Fruit fly (Drosophila melanogaster) whole organism, embryonic: Measurements from ENCODE around the gene CG15638.

Experiments
- CG10147 ChIP-seq: fragments of 200-800 bp; sonication (Bioruptor generic); optimal IDR thresholded peaks from 2 replicates; lab custom pipeline; 2019; ENCODE audit warnings: missing biosample characterization, mild to moderate bottlenecking, missing genetic modification characterization, moderate library complexity
- CG11504 ChIP-seq: fragments of 200-800 bp; sonication (Bioruptor generic); optimal IDR thresholded peaks from 3 replicates; lab custom pipeline; 2019; ENCODE audit warnings: missing biosample characterization, mild to moderate bottlenecking, missing genetic modification characterization, moderate library complexity
- CG11695 ChIP-seq: fragments of 200-800 bp; sonication (Bioruptor generic); IDR thresholded peaks from 3 replicates; pipeline ENCODE4 v1.3.6; 2022; ENCODE audit warnings: missing biosample characterization, missing genetic modification characterization
- CG11723 ChIP-seq: fragments of 200-800 bp; sonication (Bioruptor generic); optimal IDR thresholded peaks from 2 replicates; lab custom pipeline; 2017; ENCODE audit warnings: missing biosample characterization, mild to moderate bottlenecking, missing genetic modification characterization
- CG12769 ChIP-seq: fragments of 200-800 bp; sonication (Bioruptor generic); optimal IDR thresholded peaks from 2 replicates; lab custom pipeline; 2019; ENCODE audit warnings: missing biosample characterization, mild to moderate bottlenecking, missing genetic modification characterization, moderate library complexity
- CG13894 ChIP-seq: fragments of 200-800 bp; sonication (Bioruptor generic); optimal IDR thresholded peaks from 3 replicates; lab custom pipeline; 2018; ENCODE audit warnings: missing biosample characterization, mild to moderate bottlenecking, missing genetic modification characterization, moderate library complexity
- CG14050 ChIP-seq: fragments of 200-800 bp; sonication (Bioruptor generic); IDR thresholded peaks from 3 replicates; pipeline ENCODE4 v1.3.6; 2022; ENCODE audit warnings: missing biosample characterization, missing genetic modification characterization
- CG15269 ChIP-seq: fragments of 200-800 bp; sonication (Bioruptor generic); optimal IDR thresholded peaks from 2 replicates; lab custom pipeline; 2018; ENCODE audit warnings: missing biosample characterization, mild to moderate bottlenecking, missing genetic modification characterization, moderate library complexity
- CG15601 ChIP-seq: fragments of 200-800 bp; sonication (Bioruptor generic); optimal IDR thresholded peaks from 3 replicates; lab custom pipeline; 2019; ENCODE audit warnings: missing biosample characterization, mild to moderate bottlenecking, missing genetic modification characterization, moderate library complexity
- CG18599 ChIP-seq: fragments of 200-800 bp; sonication (Bioruptor generic); optimal IDR thresholded peaks from 3 replicates; lab custom pipeline; 2017; ENCODE audit warnings: missing biosample characterization, missing genetic modification characterization, mild to moderate bottlenecking, moderate library complexity, missing genetic modification reagents
- CG32772 ChIP-seq: fragments of 200-800 bp; sonication (Bioruptor generic); IDR thresholded peaks from 2 replicates; pipeline ENCODE4 v1.3.6; 2022; ENCODE audit warnings: missing biosample characterization, missing genetic modification characterization
- CG3838 ChIP-seq: fragments of 200-800 bp; sonication (Bioruptor generic); optimal IDR thresholded peaks from 3 replicates; lab custom pipeline; 2016; ENCODE audit warnings: missing biosample characterization, missing genetic modification characterization
- CG3995 ChIP-seq: fragments of 200-800 bp; sonication (Bioruptor generic); optimal IDR thresholded peaks from 3 replicates; lab custom pipeline; 2016; ENCODE audit warnings: missing biosample characterization, missing genetic modification characterization
- CG4404 ChIP-seq: fragments of 200-800 bp; sonication (Bioruptor generic); IDR thresholded peaks from 2 replicates; pipeline ENCODE4 v1.3.6; 2022; ENCODE audit warnings: missing biosample characterization, missing genetic modification characterization
- CG7556 ChIP-seq: fragments of 200-800 bp; sonication (Bioruptor generic); optimal IDR thresholded peaks from 2 replicates; lab custom pipeline; 2017; ENCODE audit warnings: missing biosample characterization, mild to moderate bottlenecking, missing genetic modification characterization
- CrebB ChIP-seq: fragments of 200-800 bp; sonication (Bioruptor generic); optimal IDR thresholded peaks from 3 replicates; lab custom pipeline; 2018; ENCODE audit warnings: missing biosample characterization, mild to moderate bottlenecking, missing genetic modification characterization
- D19A ChIP-seq: fragments of 200-800 bp; optimal IDR thresholded peaks from 3 replicates; lab custom pipeline; 2019; ENCODE audit warnings: missing biosample characterization, mild to moderate bottlenecking, missing genetic modification characterization, moderate library complexity
- HmgD ChIP-seq: fragments of 200-800 bp; sonication (Bioruptor generic); optimal IDR thresholded peaks from 3 replicates; lab custom pipeline; 2016; ENCODE audit warnings: missing biosample characterization, missing genetic modification characterization
- MESR4 ChIP-seq: fragments of 200-800 bp; sonication (Bioruptor generic); optimal IDR thresholded peaks from 2 replicates; lab custom pipeline; 2018; ENCODE audit warnings: missing biosample characterization, mild to moderate bottlenecking, missing genetic modification characterization, moderate library complexity
- Nf-YB ChIP-seq: fragments of 200-800 bp; sonication (Bioruptor generic); optimal IDR thresholded peaks from 3 replicates; lab custom pipeline; 2019; ENCODE audit warnings: missing biosample characterization, mild to moderate bottlenecking, missing genetic modification characterization, moderate library complexity
- Rfx ChIP-seq: fragments of 200-800 bp; sonication (Bioruptor generic); IDR thresholded peaks from 2 replicates; pipeline ENCODE4 v1.3.6; 2022; ENCODE audit warnings: missing biosample characterization, missing genetic modification characterization
- Six4 ChIP-seq: fragments of 200-800 bp; sonication (Bioruptor generic); optimal IDR thresholded peaks from 2 replicates; lab custom pipeline; 2016; ENCODE audit warnings: missing biosample characterization, missing genetic modification characterization
- Sry-β ChIP-seq: fragments of 200-800 bp; sonication (Bioruptor generic); optimal IDR thresholded peaks from 2 replicates; lab custom pipeline; 2018; ENCODE audit warnings: missing biosample characterization, mild to moderate bottlenecking, missing genetic modification characterization, moderate library complexity
- abd-A ChIP-seq: fragments of 200-800 bp; sonication (Bioruptor generic); optimal IDR thresholded peaks from 3 replicates; lab custom pipeline; 2019; ENCODE audit warnings: missing biosample characterization, mild to moderate bottlenecking, missing genetic modification characterization, moderate library complexity
- br ChIP-seq: fragments of >200 bp; optimal IDR thresholded peaks from 2 replicates; lab custom pipeline; 2017
- crol ChIP-seq: fragments of 200-800 bp; sonication (Bioruptor generic); IDR thresholded peaks from 2 replicates; pipeline ENCODE4 v1.3.6; 2022; ENCODE audit warnings: missing biosample characterization, missing genetic modification characterization
- eve ChIP-seq, 2 experiments: fragments of >200 bp; optimal IDR thresholded peaks; 2 replicates each; lab custom pipeline; 2017; ENCODE audit warnings: missing biosample characterization in 2 of 2, missing genetic modification characterization in 2 of 2
- exex ChIP-seq: fragments of 200-800 bp; sonication (Bioruptor generic); optimal IDR thresholded peaks from 4 replicates; lab custom pipeline; 2018; ENCODE audit warnings: missing biosample characterization, mild to moderate bottlenecking, missing genetic modification characterization, moderate library complexity
- eyg ChIP-seq: fragments of 200-800 bp; sonication (Bioruptor generic); optimal IDR thresholded peaks from 3 replicates; lab custom pipeline; 2016; ENCODE audit warnings: missing biosample characterization, missing genetic modification characterization
- fd64A ChIP-seq: fragments of 200-800 bp; sonication (Bioruptor generic); optimal IDR thresholded peaks from 3 replicates; lab custom pipeline; 2018; ENCODE audit warnings: missing biosample characterization, mild to moderate bottlenecking, missing genetic modification characterization
- gro ChIP-seq: fragments of 200-800 bp; sonication (Bioruptor generic); optimal IDR thresholded peaks from 2 replicates; lab custom pipeline; 2016; ENCODE audit warnings: missing biosample characterization, missing genetic modification characterization
- nau ChIP-seq: fragments of 200-800 bp; sonication (Bioruptor generic); optimal IDR thresholded peaks from 3 replicates; lab custom pipeline; 2017; ENCODE audit warnings: missing biosample characterization, mild to moderate bottlenecking, missing genetic modification characterization, missing genetic modification reagents
- nerfin-1 ChIP-seq: fragments of 200-800 bp; sonication (Bioruptor generic); optimal IDR thresholded peaks from 3 replicates; lab custom pipeline; 2019; ENCODE audit warnings: missing biosample characterization, mild to moderate bottlenecking, missing genetic modification characterization, moderate library complexity
- onecut ChIP-seq: fragments of 200-800 bp; sonication (Bioruptor generic); IDR thresholded peaks from 2 replicates; pipeline ENCODE4 v1.3.6; 2022; ENCODE audit warnings: missing biosample characterization, missing genetic modification characterization
- pnt ChIP-seq: fragments of 200-800 bp; sonication (Bioruptor generic); optimal IDR thresholded peaks from 3 replicates; lab custom pipeline; 2016; ENCODE audit warnings: missing biosample characterization, missing genetic modification characterization
- pros ChIP-seq: fragments of 200-800 bp; sonication (Bioruptor generic); optimal IDR thresholded peaks from 3 replicates; lab custom pipeline; 2019; ENCODE audit warnings: missing biosample characterization, mild to moderate bottlenecking, missing genetic modification characterization, moderate library complexity
- ranshi ChIP-seq: fragments of 200-800 bp; sonication (Bioruptor generic); IDR thresholded peaks from 2 replicates; pipeline ENCODE4 v1.3.6; 2022; ENCODE audit warnings: missing biosample characterization, missing genetic modification characterization
- salm ChIP-seq: fragments of 200-800 bp; sonication (Bioruptor generic); optimal IDR thresholded peaks from 2 replicates; lab custom pipeline; 2018; ENCODE audit warnings: missing biosample characterization, mild to moderate bottlenecking, missing genetic modification characterization
- sd ChIP-seq: fragments of 200-800 bp; sonication (Bioruptor generic); optimal IDR thresholded peaks from 3 replicates; lab custom pipeline; 2018; ENCODE audit warnings: missing biosample characterization, mild to moderate bottlenecking, missing genetic modification characterization, moderate library complexity
- sens ChIP-seq: fragments of 200-800 bp; sonication (Bioruptor generic); peaks from one replicate; lab custom pipeline; 2016; ENCODE audit warnings: missing biosample characterization, missing genetic modification characterization
- toy ChIP-seq: fragments of 200-800 bp; sonication (Bioruptor generic); IDR thresholded peaks from 2 replicates; pipeline ENCODE4 v1.3.6; 2022; ENCODE audit warnings: missing biosample characterization, missing genetic modification characterization
- ttk ChIP-seq: fragments of 200-800 bp; sonication (Bioruptor generic); IDR thresholded peaks from 2 replicates; pipeline ENCODE4 v2.1.2; 2022; ENCODE audit warnings: missing biosample characterization, missing genetic modification characterization
- twi ChIP-seq: fragments of 200-800 bp; optimal IDR thresholded peaks from 2 replicates; lab custom pipeline; 2019; ENCODE audit warnings: missing biosample characterization, mild to moderate bottlenecking, missing genetic modification characterization, moderate library complexity
- usp ChIP-seq: fragments of >200 bp; optimal IDR thresholded peaks from 2 replicates; lab custom pipeline; 2017; ENCODE audit warnings: missing biosample characterization, missing genetic modification characterization
- vvl ChIP-seq: fragments of 200-800 bp; sonication (Bioruptor generic); IDR thresholded peaks from 2 replicates; pipeline ENCODE4 v1.3.6; 2022; ENCODE audit warnings: missing biosample characterization, missing genetic modification characterization

The CG15638 gene

dm6 chr2L:13570982-13571426 lies 35.4 kb upstream of the CG15638 start (continued):
- peak; percentile 18 for TF ChIP-seq CG11723
- peak; percentile 41 for TF ChIP-seq CG7556 (GFP tag; lab: Kevin White, UChicago)

- TF ChIP-seq nau (GFP tag; lab: Kevin White, UChicago): no peak
- TF ChIP-seq gro (GFP tag; lab: Kevin White, UChicago): no peak
- no peak for TF ChIP-seq CG10147
- peak; percentile 75 for TF ChIP-seq CG15601 (tag; lab: Kevin White, UChicago)
- no peak for TF ChIP-seq Nf-YB (GFP tag; lab: Kevin White, UChicago)
- no peak for TF ChIP-seq Rfx (GFP tag; lab: Robert Waterston, UW)
- TF ChIP-seq CG4404 (GFP tag; lab: Robert Waterston, UW): no peak
- TF ChIP-seq CG3838 (GFP tag; lab: Kevin White, UChicago): no peak
- TF ChIP-seq sens (GFP tag; lab: Kevin White, UChicago): peak; percentile 56
- no peak for TF ChIP-seq CrebB
- TF ChIP-seq eve (GFP tag; optimal IDR thresholded peaks at IDR 0.05; lab: Kevin White, UChicago): peak in 1 of 2 experiments; percentile 32
- no peak for TF ChIP-seq eyg (GFP tag; lab: Kevin White, UChicago)
- TF ChIP-seq twi: peak; percentile 90
- no peak for TF ChIP-seq fd64A (GFP tag; lab: Kevin White, UChicago)
- no peak for TF ChIP-seq Six4 (GFP tag; lab: Kevin White, UChicago)
Observed at dm6 chr2L:13570016-13570415, 34.4 kb upstream of the CG15638 start.

dm6 chr2L:13568938-13569337 lies 33.4 kb upstream of the CG15638 start:
- TF ChIP-seq nau (GFP tag; lab: Kevin White, UChicago) (no peak), pnt (GFP tag; lab: Kevin White, UChicago) (no peak), CG3995 (GFP tag; lab: Kevin White, UChicago) (no peak), toy (GFP tag; lab: Robert Waterston, UW) (no peak), CG11504 (tag; lab: Kevin White, UChicago) (no peak), pros (no peak), salm (tag; lab: Kevin White, UChicago) (no peak), usp (GFP tag; lab: Kevin White, UChicago) (no peak), CG12769 (no peak)

- TF ChIP-seq sd (tag; lab: Kevin White, UChicago) (peak; percentile 37), MESR4 (GFP tag; lab: Kevin White, UChicago) (no peak), Sry-β (GFP tag; lab: Kevin White, UChicago) (no peak), ttk (no peak), CG32772 (no peak), HmgD (GFP tag; lab: Kevin White, UChicago) (no peak), CG13894 (tag; lab: Kevin White, UChicago) (peak; percentile 45), CG18599 (peak; percentile 36), D19A (no peak), vvl (GFP tag; lab: Robert Waterston, UW) (no peak), ranshi (GFP tag; lab: Robert Waterston, UW) (peak; percentile 17; the same call in 1 of the 2 replicates), CG14050 (GFP tag; lab: Robert Waterston, UW) (no peak), crol (peak; percentile 75), nerfin-1 (tag; lab: Kevin White, UChicago) (peak; percentile 67), CG15269 (no peak), onecut (GFP tag; lab: Robert Waterston, UW) (peak; percentile 30; the same call in 1 of the 2 replicates), CG11695 (GFP tag; lab: Robert Waterston, UW) (0 out of 3 replicates have a peak, but pooled peaks have one; percentile 10), br (lab: Kevin White, UChicago) (no peak), exex (peak; percentile 6), abd-A (tag; lab: Kevin White, UChicago) (peak; percentile 97)
Observed at dm6 chr2L:13555397-13555796, 19.8 kb upstream of the CG15638 start.
